Worm (Caenorhabditis elegans) whole organism, L3 larva: ENCODE results near the gene ZK1248.17.

Source experiments
- R02D3.7 ChIP-seq: fragments of 150-350 bp; optimal IDR thresholded peaks from 2 replicates; lab custom pipeline; 2014; ENCODE audit warnings: missing biosample characterization, missing genetic modification characterization
- ZK546.5 ChIP-seq: sonication (generic microtip); optimal IDR thresholded peaks from 2 replicates; lab custom pipeline; 2017; ENCODE audit warnings: missing biosample characterization, missing genetic modification characterization
- aly-2 ChIP-seq: fragments of 150-350 bp; optimal IDR thresholded peaks from 2 replicates; lab custom pipeline; 2014; ENCODE audit warnings: missing biosample characterization, missing genetic modification characterization
- ama-1 ChIP-seq: fragments of 150-350 bp; optimal IDR thresholded peaks from 2 replicates; lab custom pipeline; 2018
- ceh-16 ChIP-seq: sonication (generic microtip); optimal IDR thresholded peaks from 2 replicates; lab custom pipeline; 2017; ENCODE audit warnings: missing biosample characterization, missing genetic modification characterization
- ceh-28 ChIP-seq: fragments of 150-350 bp; optimal IDR thresholded peaks from 2 replicates; lab custom pipeline; 2014; ENCODE audit warnings: missing biosample characterization, missing genetic modification reagents, missing genetic modification characterization
- ceh-82 ChIP-seq: fragments of 150-350 bp; optimal IDR thresholded peaks from 2 replicates; lab custom pipeline; 2014; ENCODE audit warnings: missing biosample characterization, missing genetic modification characterization
- ceh-9 ChIP-seq: sonication (generic microtip); optimal IDR thresholded peaks from 2 replicates; lab custom pipeline; 2018; ENCODE audit warnings: missing biosample characterization, missing genetic modification characterization
- daf-12 ChIP-seq: fragments of 150-350 bp; optimal IDR thresholded peaks from 2 replicates; lab custom pipeline; 2014; ENCODE audit warnings: missing biosample characterization, missing genetic modification reagents, missing genetic modification characterization
- egl-27 ChIP-seq: sonication (generic microtip); optimal IDR thresholded peaks from 4 replicates; lab custom pipeline; 2017; ENCODE audit warnings: missing biosample characterization, missing genetic modification reagents, missing genetic modification characterization
- egl-5 ChIP-seq: fragments of 150-350 bp; optimal IDR thresholded peaks from 2 replicates; lab custom pipeline; 2017; ENCODE audit warnings: missing biosample characterization, missing genetic modification reagents, missing genetic modification characterization, inconsistent platforms
- elt-1 ChIP-seq: fragments of 150-350 bp; optimal IDR thresholded peaks from 2 replicates; lab custom pipeline; 2014; ENCODE audit warnings: missing biosample characterization, missing genetic modification characterization
- elt-2 ChIP-seq: sonication (generic microtip); optimal IDR thresholded peaks from 2 replicates; lab custom pipeline; 2016; ENCODE audit warnings: missing genetic modification reagents, mild to moderate bottlenecking, missing genetic modification characterization, missing compliant biosample characterization
- elt-3 ChIP-seq, 3 experiments: fragments of 150-350 bp in 1 of 3; sonication (generic microtip) in 2 of 3; optimal IDR thresholded peaks; 2 replicates in 2 of 3; 4 replicates in 1 of 3; lab custom pipeline; 2014 to 2017; ENCODE audit warnings: missing biosample characterization in 3 of 3, missing genetic modification characterization in 3 of 3
- eor-1 ChIP-seq, 2 experiments: fragments of 150-350 bp; optimal IDR thresholded peaks; 2 replicates each; lab custom pipeline; 2014 to 2018; ENCODE audit warnings: missing biosample characterization in 2 of 2, missing genetic modification characterization in 2 of 2
- fkh-10 ChIP-seq: sonication (generic microtip); optimal IDR thresholded peaks from 2 replicates; lab custom pipeline; 2017; ENCODE audit warnings: missing biosample characterization, missing genetic modification reagents, missing genetic modification characterization
- fkh-2 ChIP-seq: fragments of 150-350 bp; optimal IDR thresholded peaks from 2 replicates; lab custom pipeline; 2014; ENCODE audit warnings: missing biosample characterization, missing genetic modification reagents, missing genetic modification characterization
- fos-1 ChIP-seq: fragments of 150-350 bp; optimal IDR thresholded peaks from 2 replicates; lab custom pipeline; 2014; ENCODE audit warnings: missing biosample characterization, missing genetic modification characterization
- hmg-11 ChIP-seq: sonication (generic microtip); optimal IDR thresholded peaks from 2 replicates; lab custom pipeline; 2016; ENCODE audit warnings: missing genetic modification characterization, missing compliant biosample characterization
- jun-1 ChIP-seq: fragments of 150-350 bp; optimal IDR thresholded peaks from 2 replicates; lab custom pipeline; 2014; ENCODE audit warnings: missing biosample characterization, missing genetic modification reagents, missing genetic modification characterization
- lin-15B ChIP-seq: fragments of 150-350 bp; optimal IDR thresholded peaks from 2 replicates; lab custom pipeline; 2014; ENCODE audit warnings: missing biosample characterization, missing genetic modification characterization
- lin-39 ChIP-seq: fragments of 150-350 bp; optimal IDR thresholded peaks from 2 replicates; lab custom pipeline; 2018; ENCODE audit warnings: missing biosample characterization, missing genetic modification reagents, missing genetic modification characterization
- lsy-12 ChIP-seq: sonication (generic microtip); optimal IDR thresholded peaks from 2 replicates; lab custom pipeline; 2016; ENCODE audit warnings: mild to moderate bottlenecking, missing genetic modification characterization, missing compliant biosample characterization
- mdl-1 ChIP-seq: fragments of 150-350 bp; optimal IDR thresholded peaks from 2 replicates; lab custom pipeline; 2014; ENCODE audit warnings: missing biosample characterization, missing genetic modification characterization
- mml-1 ChIP-seq: fragments of 150-350 bp; sonication (generic microtip); optimal IDR thresholded peaks from 3 replicates; lab custom pipeline; 2014; ENCODE audit warnings: missing biosample characterization, missing genetic modification characterization
- nfya-1 ChIP-seq: sonication (generic microtip); optimal IDR thresholded peaks from 2 replicates; lab custom pipeline; 2017; ENCODE audit warnings: missing genetic modification characterization, mild to moderate bottlenecking, missing compliant biosample characterization, antibody characterized with exemption, moderate library complexity; ENCODE audit not compliant: insufficient read depth
- nhr-11 ChIP-seq: fragments of 150-350 bp; optimal IDR thresholded peaks from 2 replicates; lab custom pipeline; 2014; ENCODE audit warnings: missing biosample characterization, missing genetic modification characterization
- nhr-12 ChIP-seq: fragments of 150-350 bp; optimal IDR thresholded peaks from 2 replicates; lab custom pipeline; 2014; ENCODE audit warnings: missing biosample characterization, missing genetic modification characterization
- nhr-23 ChIP-seq: fragments of 150-350 bp; optimal IDR thresholded peaks from 2 replicates; lab custom pipeline; 2014; ENCODE audit warnings: missing biosample characterization, missing genetic modification reagents, missing genetic modification characterization
- nhr-237 ChIP-seq: fragments of 150-350 bp; optimal IDR thresholded peaks from 2 replicates; lab custom pipeline; 2014; ENCODE audit warnings: missing biosample characterization, missing genetic modification characterization
- nhr-25 ChIP-seq: sonication (generic microtip); optimal IDR thresholded peaks from 2 replicates; lab custom pipeline; 2017; ENCODE audit warnings: missing biosample characterization, missing genetic modification characterization
- nhr-28 ChIP-seq: fragments of 150-350 bp; optimal IDR thresholded peaks from 2 replicates; lab custom pipeline; 2014; ENCODE audit warnings: missing biosample characterization, missing genetic modification characterization
- nhr-43 ChIP-seq: sonication (generic microtip); optimal IDR thresholded peaks from 2 replicates; lab custom pipeline; 2016; ENCODE audit warnings: mild to moderate bottlenecking, missing genetic modification characterization, missing compliant biosample characterization; ENCODE audit not compliant: poor library complexity, severe bottlenecking
- nhr-67 ChIP-seq: fragments of 150-350 bp; optimal IDR thresholded peaks from 2 replicates; lab custom pipeline; 2014; ENCODE audit warnings: missing biosample characterization, missing genetic modification characterization
- nhr-76 ChIP-seq: fragments of 150-350 bp; sonication (generic microtip); optimal IDR thresholded peaks from 5 replicates; lab custom pipeline; 2014; ENCODE audit warnings: missing biosample characterization, missing genetic modification characterization
- nhr-77 ChIP-seq: fragments of 150-350 bp; optimal IDR thresholded peaks from 2 replicates; lab custom pipeline; 2014; ENCODE audit warnings: missing biosample characterization, missing genetic modification characterization
- pha-4 ChIP-seq: fragments of 150-350 bp; optimal IDR thresholded peaks from 2 replicates; lab custom pipeline; 2014; ENCODE audit warnings: missing biosample characterization, missing genetic modification reagents, missing genetic modification characterization
- pqm-1 ChIP-seq: fragments of 150-350 bp; optimal IDR thresholded peaks from 2 replicates; lab custom pipeline; 2017; ENCODE audit warnings: missing biosample characterization, missing genetic modification characterization, inconsistent platforms
- sea-2 ChIP-seq: fragments of 150-350 bp; sonication (generic microtip); optimal IDR thresholded peaks from 4 replicates; lab custom pipeline; 2014; ENCODE audit warnings: missing biosample characterization, missing genetic modification reagents, missing genetic modification characterization
- skn-1 ChIP-seq: fragments of 150-350 bp; optimal IDR thresholded peaks from 2 replicates; lab custom pipeline; 2014; ENCODE audit warnings: missing biosample characterization, missing genetic modification characterization
- snpc-4 ChIP-seq: fragments of 150-350 bp; optimal IDR thresholded peaks from 2 replicates; lab custom pipeline; 2014; ENCODE audit warnings: missing biosample characterization, missing genetic modification characterization
- tbx-2 ChIP-seq: sonication (generic microtip); optimal IDR thresholded peaks from 2 replicates; lab custom pipeline; 2016; ENCODE audit warnings: mild to moderate bottlenecking, missing genetic modification characterization, missing compliant biosample characterization
- unc-39 ChIP-seq: sonication (generic microtip); optimal IDR thresholded peaks from 4 replicates; lab custom pipeline; 2017; ENCODE audit warnings: missing biosample characterization, missing genetic modification characterization
- unc-62 ChIP-seq: fragments of 150-350 bp; sonication (generic microtip); optimal IDR thresholded peaks from 4 replicates; lab custom pipeline; 2014; ENCODE audit warnings: missing biosample characterization, missing genetic modification reagents, missing genetic modification characterization
- zag-1 ChIP-seq: fragments of 150-350 bp; optimal IDR thresholded peaks from 2 replicates; lab custom pipeline; 2014; ENCODE audit warnings: missing biosample characterization, missing genetic modification characterization
- ztf-11 ChIP-seq: fragments of 150-350 bp; optimal IDR thresholded peaks from 2 replicates; lab custom pipeline; 2014; ENCODE audit warnings: missing biosample characterization, missing genetic modification characterization
- ztf-4 ChIP-seq: fragments of 150-350 bp; optimal IDR thresholded peaks from 2 replicates; lab custom pipeline; 2014; ENCODE audit warnings: missing biosample characterization, missing genetic modification characterization

The ZK1248.17 gene

ce11 chrII:5852007-5852406 is 6.7 kb upstream of the ZK1248.17 start, which contains the start of gene H41C03.2:
Gene H41C03.2, minus strand, starts transcription at chrII:5852107.
- TF ChIP-seq fos-1 (tag; lab: Kevin White, UChicago) (no peak), ceh-9 (tag; lab: Kevin White, UChicago) (no peak), egl-27 (tag; lab: Kevin White, UChicago) (no peak), eor-1 (tag; optimal IDR thresholded peaks at IDR 0.05; lab: Kevin White, UChicago) (no peak), elt-2 (tag; lab: Kevin White, UChicago) (no peak), mdl-1 (tag; lab: Kevin White, UChicago) (no peak), unc-39 (tag; lab: Kevin White, UChicago) (no peak)

ce11 chrII:5846181-5846580 is 840 bp upstream of the ZK1248.17 start:
- TF ChIP-seq pha-4 (tag; lab: Kevin White, UChicago) (peak; percentile 68), pqm-1 (tag; lab: Kevin White, UChicago) (peak; percentile 5), elt-2 (tag; lab: Kevin White, UChicago) (peak; percentile 70), nhr-28 (no peak)

- TF ChIP-seq hmg-11 (tag; lab: Kevin White, UChicago) (peak; percentile 99), unc-39 (tag; lab: Kevin White, UChicago) (peak; percentile 73), nhr-23 (tag; lab: Kevin White, UChicago) (peak; percentile 99), pqm-1 (tag; lab: Kevin White, UChicago) (peak; percentile 94), egl-27 (tag; lab: Kevin White, UChicago) (peak; percentile 92), lsy-12 (tag; lab: Kevin White, UChicago) (peak; percentile 99), pha-4 (tag; lab: Kevin White, UChicago) (peak; percentile 99), jun-1 (peak; percentile 99), mdl-1 (tag; lab: Kevin White, UChicago) (peak; percentile 75), aly-2 (peak; percentile 96), nhr-237 (tag; lab: Kevin White, UChicago) (no peak), fos-1 (tag; lab: Kevin White, UChicago) (peak; percentile 87), nhr-25 (tag; lab: Kevin White, UChicago) (peak; percentile 99), unc-62 (GFP tag; lab: Kevin White, UChicago) (peak; percentile 74), fkh-2 (tag; lab: Kevin White, UChicago) (peak; percentile 82), nhr-77 (tag; lab: Kevin White, UChicago) (peak; percentile 96), ztf-4 (peak; percentile 79), nhr-11 (tag; lab: Kevin White, UChicago) (peak; percentile 94), ceh-9 (tag; lab: Kevin White, UChicago) (peak; percentile 37), egl-5 (tag; lab: Kevin White, UChicago) (peak; percentile 92), elt-1 (tag; lab: Kevin White, UChicago) (peak; percentile 85), ceh-82 (tag; lab: Kevin White, UChicago) (peak; percentile 96), nhr-12 (tag; lab: Kevin White, UChicago) (peak; percentile 45), eor-1 (tag; optimal IDR thresholded peaks at IDR 0.05; lab: Kevin White, UChicago) (peak in 1 of 2 experiments; percentile 84), ama-1 (lab: Kevin White, UChicago) (peak; percentile 100), mml-1 (tag; lab: Kevin White, UChicago) (no peak), nhr-28 (peak; percentile 90), tbx-2 (peak; percentile 97), nhr-43 (tag; lab: Kevin White, UChicago) (peak; percentile 95), elt-2 (tag; lab: Kevin White, UChicago) (peak; percentile 99), R02D3.7 (tag; lab: Kevin White, UChicago) (peak; percentile 96), ZK546.5 (tag; lab: Kevin White, UChicago) (peak; percentile 73), daf-12 (tag; lab: Kevin White, UChicago) (peak; percentile 94), ztf-11 (tag; lab: Kevin White, UChicago) (no peak), sea-2 (GFP tag; lab: Kevin White, UChicago) (peak; percentile 52), fkh-10 (GFP tag; lab: Kevin White, UChicago) (peak; percentile 100), ceh-16 (peak; percentile 62), nhr-76 (tag; lab: Kevin White, UChicago) (peak; percentile 80), skn-1 (tag; lab: Kevin White, UChicago) (peak; percentile 96), nfya-1 (tag; lab: Kevin White, UChicago) (peak; percentile 99), lin-39 (tag; lab: Kevin White, UChicago) (peak; percentile 99), lin-15B (tag; lab: Kevin White, UChicago) (peak; percentile 82), nhr-67 (tag; lab: Kevin White, UChicago) (no peak), zag-1 (tag; lab: Kevin White, UChicago) (peak; percentile 95), elt-3 (tag; optimal IDR thresholded peaks at IDR 0.05; lab: Kevin White, UChicago) (peak in 2 of 3 experiments; percentile 91 to 97), snpc-4 (tag; lab: Kevin White, UChicago) (peak; percentile 100), ceh-28 (peak; percentile 97)
Measured at ce11 chrII:5844694-5845129, 629 bp downstream of the ZK1248.17 start.
